Fruit fly (Drosophila melanogaster) whole organism, adult: ENCODE results near the gene TwdlD.

Experiments used
- CG14711 ChIP-seq: fragments of 200-800 bp; sonication (Bioruptor generic); optimal IDR thresholded peaks from 2 replicates; lab custom pipeline; 2018; ENCODE audit warnings: missing biosample characterization, mild to moderate bottlenecking, missing genetic modification characterization, moderate library complexity
- CG1620 ChIP-seq: fragments of 200-800 bp; sonication (Bioruptor generic); optimal IDR thresholded peaks from 2 replicates; lab custom pipeline; 2016; ENCODE audit warnings: missing biosample characterization, missing genetic modification characterization
- Clk ChIP-seq: fragments of 200-800 bp; sonication (Bioruptor generic); optimal IDR thresholded peaks from 2 replicates; lab custom pipeline; 2017; ENCODE audit warnings: missing biosample characterization, missing genetic modification characterization
- Crg-1 ChIP-seq: fragments of 200-800 bp; sonication (Bioruptor generic); optimal IDR thresholded peaks from 2 replicates; lab custom pipeline; 2016; ENCODE audit warnings: missing biosample characterization, missing genetic modification characterization
- Mnt ChIP-seq: fragments of 200-800 bp; sonication (Bioruptor generic); optimal IDR thresholded peaks from 2 replicates; lab custom pipeline; 2016; ENCODE audit warnings: missing biosample characterization, mild to moderate bottlenecking, missing genetic modification characterization
- kay ChIP-seq: fragments of 200-800 bp; sonication (Bioruptor generic); peaks from one replicate; lab custom pipeline; 2016; ENCODE audit warnings: missing biosample characterization, missing genetic modification characterization, borderline replicate concordance
- tj ChIP-seq: fragments of 200-800 bp; sonication (Bioruptor generic); optimal IDR thresholded peaks from 3 replicates; lab custom pipeline; 2017; ENCODE audit warnings: missing biosample characterization, mild to moderate bottlenecking, missing genetic modification characterization, moderate library complexity

DNA sequence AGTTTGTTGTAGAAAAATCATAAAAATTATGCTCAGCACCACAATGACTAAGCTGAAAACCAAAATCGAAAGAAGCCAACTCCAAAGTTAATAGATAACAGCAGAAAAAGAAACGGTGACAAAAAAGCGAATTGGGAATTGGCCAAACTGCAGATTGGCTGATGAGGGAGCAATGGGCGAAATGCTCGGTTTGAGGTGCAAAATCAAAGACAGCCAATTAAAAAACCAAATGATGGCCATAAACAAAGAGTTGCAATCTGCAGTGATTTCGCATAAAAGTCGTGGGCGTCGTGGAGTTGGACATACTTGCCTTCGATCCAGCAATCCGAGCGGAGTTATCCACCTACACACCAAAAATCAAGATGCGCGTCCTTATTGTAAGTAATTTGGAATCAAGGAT lies 6.4 kb upstream of the TwdlD start, which contains the start of gene TwdlH:
- TF ChIP-seq Clk = no peak
- TF ChIP-seq CG14711 (tag; lab: Kevin White, UChicago) = no peak
- TF ChIP-seq CG1620 (GFP tag; lab: Kevin White, UChicago) = no peak
- no peak for TF ChIP-seq kay (GFP tag; lab: Kevin White, UChicago)
- TF ChIP-seq Crg-1 = no peak
- TF ChIP-seq Mnt (GFP tag; lab: Kevin White, UChicago) = no peak
- TF ChIP-seq tj = no peak
